Worm (Caenorhabditis elegans) whole organism, L1 larva: ENCODE measurements around the gene C02G6.3.
A peak's percentile ranks its signal among the peaks of the same experiment; 100 is the strongest.

Source experiments
- C16A3.4 ChIP-seq: fragments of 150-350 bp; optimal IDR thresholded peaks from 2 replicates; lab custom pipeline; 2014; ENCODE audit warnings: missing biosample characterization, missing genetic modification characterization
- C34B4.2 ChIP-seq: sonication (generic microtip); optimal IDR thresholded peaks from 2 replicates; lab custom pipeline; 2017; ENCODE audit warnings: mild to moderate bottlenecking, missing genetic modification characterization, missing compliant biosample characterization
- Y116A8C.19 ChIP-seq: sonication (generic microtip); optimal IDR thresholded peaks from 2 replicates; lab custom pipeline; 2016; ENCODE audit warnings: missing compliant biosample characterization, missing genetic modification characterization, borderline replicate concordance
- aha-1 ChIP-seq: fragments of 150-350 bp; optimal IDR thresholded peaks from 2 replicates; lab custom pipeline; 2014; ENCODE audit warnings: missing biosample characterization, missing genetic modification characterization
- alr-1 ChIP-seq: fragments of 200-800 bp; sonication (Bioruptor generic); optimal IDR thresholded peaks from 2 replicates; lab custom pipeline; 2018; ENCODE audit warnings: borderline replicate concordance, mild to moderate bottlenecking, missing genetic modification characterization, missing compliant biosample characterization
- aly-2 ChIP-seq: fragments of 150-350 bp; optimal IDR thresholded peaks from 2 replicates; lab custom pipeline; 2014; ENCODE audit warnings: missing biosample characterization, missing genetic modification characterization
- ama-1 ChIP-seq: fragments of 150-350 bp; optimal IDR thresholded peaks from 2 replicates; lab custom pipeline; 2014
- ceh-82 ChIP-seq, 3 experiments: fragments of 150-350 bp in 1 of 3; sonication (generic microtip) in 2 of 3; optimal IDR thresholded peaks; 2 replicates each; lab custom pipeline; 2014 to 2017; ENCODE audit warnings: missing biosample characterization in 3 of 3, missing genetic modification characterization in 3 of 3
- ceh-88 ChIP-seq: fragments of 200-800 bp; sonication (Bioruptor generic); IDR thresholded peaks from 2 replicates; pipeline ENCODE4 v1.3.6; 2022; ENCODE audit warnings: missing genetic modification characterization, missing compliant biosample characterization
- ceh-90 ChIP-seq: sonication (generic microtip); optimal IDR thresholded peaks from 2 replicates; lab custom pipeline; 2016; ENCODE audit warnings: missing genetic modification characterization, missing compliant biosample characterization
- ces-1 ChIP-seq: fragments of 150-350 bp; optimal IDR thresholded peaks from 2 replicates; lab custom pipeline; 2014; ENCODE audit warnings: missing biosample characterization, missing genetic modification reagents, missing genetic modification characterization
- dsc-1 ChIP-seq: sonication (generic microtip); optimal IDR thresholded peaks from 2 replicates; lab custom pipeline; 2016; ENCODE audit warnings: mild to moderate bottlenecking, missing genetic modification characterization, missing compliant biosample characterization
- efl-3 ChIP-seq: fragments of 200-800 bp; sonication (Bioruptor generic); optimal IDR thresholded peaks from 2 replicates; lab custom pipeline; 2018; ENCODE audit warnings: mild to moderate bottlenecking, missing genetic modification characterization, missing compliant biosample characterization
- egl-13 ChIP-seq: sonication (generic microtip); optimal IDR thresholded peaks from 2 replicates; lab custom pipeline; 2016; ENCODE audit warnings: missing genotype, missing genetic modification reagents, missing genetic modification characterization, missing compliant biosample characterization
- egl-27 ChIP-seq, 2 experiments: fragments of 150-350 bp in 1 of 2; sonication (generic microtip); optimal IDR thresholded peaks; 3 replicates each; lab custom pipeline; 2017 to 2018; ENCODE audit warnings: missing biosample characterization in 2 of 2, missing genetic modification characterization in 2 of 2, missing genetic modification reagents in 2 of 2
- elt-2 ChIP-seq: sonication (generic microtip); optimal IDR thresholded peaks from 2 replicates; lab custom pipeline; 2016; ENCODE audit warnings: missing genetic modification characterization, mild to moderate bottlenecking, inconsistent platforms, missing compliant biosample characterization, missing genetic modification reagents
- elt-3 ChIP-seq, 6 experiments: fragments of 150-350 bp in 1 of 6; sonication (generic microtip); optimal IDR thresholded peaks; 2 replicates each; lab custom pipeline; 2017 to 2018; ENCODE audit warnings: missing biosample characterization in 6 of 6, missing genetic modification characterization in 6 of 6, inconsistent platforms in 1 of 6
- ets-5 ChIP-seq: fragments of 200-800 bp; sonication (Bioruptor generic); IDR thresholded peaks from 2 replicates; pipeline ENCODE4 v1.3.6; 2022; ENCODE audit warnings: missing genetic modification characterization, missing compliant biosample characterization
- fkh-10 ChIP-seq: sonication (generic microtip); optimal IDR thresholded peaks from 2 replicates; lab custom pipeline; 2017; ENCODE audit warnings: missing biosample characterization, missing genetic modification reagents, missing genetic modification characterization
- fos-1 ChIP-seq: fragments of 150-350 bp; optimal IDR thresholded peaks from 2 replicates; lab custom pipeline; 2014; ENCODE audit warnings: missing biosample characterization, missing genetic modification characterization
- grh-1 ChIP-seq: fragments of 200-800 bp; sonication (Bioruptor generic); IDR thresholded peaks from 2 replicates; pipeline ENCODE4 v1.3.6; 2022; ENCODE audit warnings: missing genetic modification reagents, missing genetic modification characterization, missing compliant biosample characterization
- hlh-4 ChIP-seq: sonication (generic microtip); optimal IDR thresholded peaks from 2 replicates; lab custom pipeline; 2016; ENCODE audit warnings: mild to moderate bottlenecking, missing genetic modification characterization, missing compliant biosample characterization
- hpl-2 ChIP-seq: fragments of 150-350 bp; optimal IDR thresholded peaks from 2 replicates; lab custom pipeline; 2014; ENCODE audit warnings: missing biosample characterization, missing genetic modification reagents, missing genetic modification characterization
- irx-1 ChIP-seq: sonication (generic microtip); optimal IDR thresholded peaks from 2 replicates; lab custom pipeline; 2016; ENCODE audit warnings: missing genetic modification characterization, missing compliant biosample characterization
- jun-1 ChIP-seq: fragments of 150-350 bp; optimal IDR thresholded peaks from 2 replicates; lab custom pipeline; 2014; ENCODE audit warnings: missing biosample characterization, missing genetic modification reagents, missing genetic modification characterization
- lin-13 ChIP-seq: fragments of 150-350 bp; optimal IDR thresholded peaks from 2 replicates; lab custom pipeline; 2014; ENCODE audit warnings: missing biosample characterization, missing genetic modification reagents, missing genetic modification characterization
- lin-14 ChIP-seq: fragments of 200-800 bp; sonication (Bioruptor generic); optimal IDR thresholded peaks from 2 replicates; lab custom pipeline; 2018; ENCODE audit warnings: mild to moderate bottlenecking, missing genetic modification characterization, moderate library complexity, missing compliant biosample characterization
- lin-15B ChIP-seq: fragments of 150-350 bp; sonication (generic microtip); optimal IDR thresholded peaks from 3 replicates; lab custom pipeline; 2014; ENCODE audit warnings: missing biosample characterization, missing genetic modification characterization
- lin-35 ChIP-seq, 2 experiments: fragments of 150-350 bp; optimal IDR thresholded peaks; 2 replicates each; lab custom pipeline; 2014; ENCODE audit warnings: missing biosample characterization in 2 of 2, missing genetic modification characterization in 2 of 2, missing genetic modification reagents in 2 of 2
- lin-39 ChIP-seq: fragments of 150-350 bp; optimal IDR thresholded peaks from 2 replicates; lab custom pipeline; 2014; ENCODE audit warnings: missing biosample characterization, missing genetic modification reagents, missing genetic modification characterization
- lsy-2 ChIP-seq, 2 experiments: fragments of 150-350 bp; optimal IDR thresholded peaks; 2 replicates each; lab custom pipeline; 2014; ENCODE audit warnings: missing biosample characterization in 2 of 2, missing genetic modification characterization in 2 of 2
- mab-9 ChIP-seq: fragments of 200-800 bp; sonication (Bioruptor generic); IDR thresholded peaks from 2 replicates; pipeline ENCODE4 v1.3.6; 2022; ENCODE audit warnings: missing genetic modification reagents, missing genetic modification characterization, missing compliant biosample characterization
- mep-1 ChIP-seq: fragments of 150-350 bp; optimal IDR thresholded peaks from 2 replicates; lab custom pipeline; 2014; ENCODE audit warnings: missing biosample characterization, missing genetic modification characterization
- nhr-11 ChIP-seq: fragments of 150-350 bp; optimal IDR thresholded peaks from 2 replicates; lab custom pipeline; 2014; ENCODE audit warnings: missing biosample characterization, missing genetic modification characterization
- nhr-12 ChIP-seq: sonication (generic microtip); optimal IDR thresholded peaks from 2 replicates; lab custom pipeline; 2017; ENCODE audit warnings: missing biosample characterization, missing genetic modification characterization
- nhr-19 ChIP-seq: fragments of 200-800 bp; sonication (Bioruptor generic); conservative IDR thresholded peaks from 2 replicates; pipeline ENCODE4 v1.3.6; 2022; ENCODE audit warnings: missing genetic modification characterization, missing compliant biosample characterization
- nhr-237 ChIP-seq: fragments of 150-350 bp; optimal IDR thresholded peaks from 2 replicates; lab custom pipeline; 2014; ENCODE audit warnings: missing biosample characterization, missing genetic modification characterization
- nhr-28 ChIP-seq: fragments of 150-350 bp; optimal IDR thresholded peaks from 2 replicates; lab custom pipeline; 2014; ENCODE audit warnings: missing biosample characterization, missing genetic modification characterization
- nhr-76 ChIP-seq: sonication (generic microtip); optimal IDR thresholded peaks from 2 replicates; lab custom pipeline; 2017; ENCODE audit warnings: missing biosample characterization, missing genetic modification characterization
- nhr-90 ChIP-seq: sonication (generic microtip); optimal IDR thresholded peaks from 2 replicates; lab custom pipeline; 2016; ENCODE audit warnings: mild to moderate bottlenecking, missing genetic modification characterization, missing compliant biosample characterization; ENCODE audit not compliant: poor library complexity
- pag-3 ChIP-seq: sonication (generic microtip); optimal IDR thresholded peaks from 2 replicates; lab custom pipeline; 2017; ENCODE audit warnings: missing genetic modification characterization, mild to moderate bottlenecking, missing compliant biosample characterization, antibody characterized with exemption, borderline replicate concordance; ENCODE audit not compliant: insufficient read depth
- rnt-1 ChIP-seq: sonication (generic microtip); optimal IDR thresholded peaks from 2 replicates; lab custom pipeline; 2016; ENCODE audit warnings: mild to moderate bottlenecking, missing genetic modification characterization, moderate library complexity, missing compliant biosample characterization
- skn-1 ChIP-seq: fragments of 150-350 bp; optimal IDR thresholded peaks from 2 replicates; lab custom pipeline; 2014; ENCODE audit warnings: missing biosample characterization, missing genetic modification characterization
- snpc-4 ChIP-seq: fragments of 150-350 bp; optimal IDR thresholded peaks from 2 replicates; lab custom pipeline; 2014; ENCODE audit warnings: missing biosample characterization, missing genetic modification characterization
- snu-23 ChIP-seq: sonication (generic microtip); optimal IDR thresholded peaks from 2 replicates; lab custom pipeline; 2016; ENCODE audit warnings: missing genetic modification characterization, missing compliant biosample characterization
- sptf-1 ChIP-seq: fragments of 150-350 bp; optimal IDR thresholded peaks from 2 replicates; lab custom pipeline; 2014; ENCODE audit warnings: missing biosample characterization, missing genetic modification characterization
- sup-37 ChIP-seq: fragments of 200-800 bp; sonication (Bioruptor generic); optimal IDR thresholded peaks from 2 replicates; lab custom pipeline; 2018; ENCODE audit warnings: mild to moderate bottlenecking, missing genetic modification characterization, missing compliant biosample characterization
- swsn-7 ChIP-seq: sonication (generic microtip); optimal IDR thresholded peaks from 2 replicates; lab custom pipeline; 2016; ENCODE audit warnings: missing genetic modification characterization, missing compliant biosample characterization
- unc-30 ChIP-seq: sonication (generic microtip); optimal IDR thresholded peaks from 2 replicates; lab custom pipeline; 2017; ENCODE audit warnings: missing biosample characterization, missing genetic modification characterization
- unc-86 ChIP-seq: sonication (generic microtip); optimal IDR thresholded peaks from 2 replicates; lab custom pipeline; 2016; ENCODE audit warnings: missing genetic modification characterization, missing compliant biosample characterization
- unc-98 ChIP-seq: fragments of 200-800 bp; sonication (Bioruptor generic); IDR thresholded peaks from 2 replicates; pipeline ENCODE4 v1.3.6; 2022; ENCODE audit warnings: missing genetic modification characterization, missing compliant biosample characterization
- vab-15 ChIP-seq: sonication (generic microtip); optimal IDR thresholded peaks from 2 replicates; lab custom pipeline; 2017; ENCODE audit warnings: missing genotype, mild to moderate bottlenecking, missing genetic modification characterization, missing compliant biosample characterization
- xbp-1 ChIP-seq: sonication (generic microtip); optimal IDR thresholded peaks from 2 replicates; lab custom pipeline; 2016; ENCODE audit warnings: missing genetic modification characterization, missing compliant biosample characterization

Gene C02G6.3

DNA sequence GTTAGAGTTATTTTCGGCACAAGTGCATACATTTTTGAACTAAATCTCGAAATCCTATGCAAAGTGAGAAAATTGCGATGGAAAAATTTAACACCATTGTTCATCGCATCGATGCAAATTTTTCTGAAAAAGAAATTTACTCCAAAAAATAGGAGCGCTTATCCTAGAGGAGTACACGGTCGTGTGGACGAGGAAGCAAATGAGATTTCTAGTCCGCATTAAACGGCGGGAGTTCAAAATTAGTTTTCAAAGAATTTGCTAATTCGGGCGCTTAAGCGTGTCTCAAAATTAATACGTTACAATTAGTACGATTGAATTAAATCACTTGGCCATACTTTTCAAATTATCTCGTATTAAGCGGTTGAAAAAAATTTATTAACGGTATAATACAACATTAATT is 37.5 kb downstream of the C02G6.3 start, which contains the start of gene lrpr-1 (continued):
- TF ChIP-seq pag-3 (tag; lab: Kevin White, UChicago), result no peak
- peak; percentile 32 for TF ChIP-seq C34B4.2
- TF ChIP-seq mep-1 (tag; lab: Kevin White, UChicago), result peak; percentile 72
- TF ChIP-seq nhr-28, result no peak
- TF ChIP-seq elt-2 (tag; lab: Kevin White, UChicago), result peak; percentile 89
- peak; percentile 69 for TF ChIP-seq lin-39 (tag; lab: Kevin White, UChicago)
- TF ChIP-seq aly-2 (tag; lab: Kevin White, UChicago), result peak; percentile 68
- no peak for TF ChIP-seq unc-30 (tag; lab: Kevin White, UChicago)
- peak; percentile 66 for TF ChIP-seq skn-1 (tag; lab: Kevin White, UChicago)
- TF ChIP-seq ces-1 (GFP tag; lab: Kevin White, UChicago), result no peak
- TF ChIP-seq grh-1 (GFP tag; lab: Robert Waterston, UW), result peak; percentile 88
- no peak for TF ChIP-seq nhr-76 (tag; lab: Kevin White, UChicago)
- TF ChIP-seq vab-15 (tag; lab: Kevin White, UChicago), result peak; percentile 43
- TF ChIP-seq swsn-7 (tag; lab: Kevin White, UChicago), result peak; percentile 93
- no peak for TF ChIP-seq aha-1 (tag; lab: Kevin White, UChicago)
- peak in 2 of 6 experiments; percentile 16 to 35 for TF ChIP-seq elt-3 (tag; optimal IDR thresholded peaks at IDR 0.05; lab: Kevin White, UChicago)
- peak; percentile 71 for TF ChIP-seq nhr-11 (tag; lab: Kevin White, UChicago)
- TF ChIP-seq unc-98 (GFP tag; lab: Robert Waterston, UW), result peak; percentile 92
- no peak for TF ChIP-seq ets-5 (GFP tag; lab: Robert Waterston, UW)
- peak; percentile 56 for TF ChIP-seq lin-15B (tag; lab: Kevin White, UChicago)
- TF ChIP-seq nhr-12 (tag; lab: Kevin White, UChicago), result no peak
- TF ChIP-seq dsc-1 (tag; lab: Kevin White, UChicago), result peak; percentile 98
- TF ChIP-seq C16A3.4 (tag; lab: Kevin White, UChicago), result peak; percentile 42
- TF ChIP-seq rnt-1 (tag; lab: Kevin White, UChicago), result peak; percentile 100
- peak; percentile 99 for TF ChIP-seq ceh-90 (tag; lab: Kevin White, UChicago)
- TF ChIP-seq egl-13, result peak; percentile 96
- TF ChIP-seq Y116A8C.19, result peak; percentile 96
- peak; percentile 24 for TF ChIP-seq fkh-10
- peak; percentile 96 for TF ChIP-seq xbp-1 (tag; lab: Kevin White, UChicago)
- TF ChIP-seq unc-86 (tag; lab: Kevin White, UChicago), result peak; percentile 86
- TF ChIP-seq sup-37, result peak; percentile 75
- TF ChIP-seq lin-13 (GFP tag; lab: Kevin White, UChicago), result peak; percentile 71
- TF ChIP-seq ama-1 (lab: Kevin White, UChicago), result no peak
- peak; percentile 85 to 87 for TF ChIP-seq lsy-2 (tag; optimal IDR thresholded peaks at IDR 0.05; lab: Kevin White, UChicago)
- TF ChIP-seq nhr-19, result peak; percentile 93
- TF ChIP-seq alr-1, result no peak
- peak; percentile 71 to 82 (median 78) for TF ChIP-seq ceh-82 (tag; optimal IDR thresholded peaks at IDR 0.05; lab: Kevin White, UChicago)
- TF ChIP-seq hlh-4, result peak; percentile 71
- no peak for TF ChIP-seq hpl-2 (GFP tag; lab: Kevin White, UChicago)
- no peak for TF ChIP-seq egl-27 (tag; optimal IDR thresholded peaks at IDR 0.05; lab: Kevin White, UChicago)
- peak; percentile 90 for TF ChIP-seq efl-3 (GFP tag; lab: Kevin White, UChicago)
- peak; percentile 91 for TF ChIP-seq mab-9
- TF ChIP-seq lin-14 (GFP tag; lab: Kevin White, UChicago), result peak; percentile 86
- peak; percentile 99 for TF ChIP-seq lin-35 (GFP tag; optimal IDR thresholded peaks at IDR 0.05; lab: Kevin White, UChicago)
- peak; percentile 92 for TF ChIP-seq snu-23 (GFP tag; lab: Kevin White, UChicago)
- peak; percentile 59 for TF ChIP-seq snpc-4 (tag; lab: Kevin White, UChicago)
- TF ChIP-seq irx-1 (tag; lab: Kevin White, UChicago), result peak; percentile 98
- peak; percentile 71; the same call in 1 of the 2 replicates for TF ChIP-seq ceh-88 (GFP tag; lab: Robert Waterston, UW)
- TF ChIP-seq sptf-1 (tag; lab: Kevin White, UChicago), result no peak
- TF ChIP-seq fos-1 (tag; lab: Kevin White, UChicago), result peak; percentile 59
- TF ChIP-seq nhr-237 (tag; lab: Kevin White, UChicago), result peak; percentile 45
- peak; percentile 97 for TF ChIP-seq nhr-90 (tag; lab: Kevin White, UChicago)
- peak; percentile 57 for TF ChIP-seq jun-1 (tag; lab: Kevin White, UChicago)
